Fruit fly (Drosophila melanogaster) whole organism, prepupa: Measurements from ENCODE around the gene Duox.

Experiments
- Blimp-1 ChIP-seq: fragments of 200-800 bp; sonication (Bioruptor generic); optimal IDR thresholded peaks from 3 replicates; lab custom pipeline; 2017; ENCODE audit warnings: missing biosample characterization, missing genetic modification characterization, mild to moderate bottlenecking, moderate library complexity, missing genetic modification reagents
- CG10631 ChIP-seq: fragments of 200-800 bp; sonication (Bioruptor generic); optimal IDR thresholded peaks from 2 replicates; lab custom pipeline; 2016; ENCODE audit warnings: missing biosample characterization, missing genetic modification characterization
- CG11294 ChIP-seq: fragments of 200-800 bp; sonication (Bioruptor generic); IDR thresholded peaks from 2 replicates; pipeline ENCODE4 v1.3.6; 2022; ENCODE audit warnings: missing biosample characterization, missing genetic modification characterization
- CG11762 ChIP-seq: fragments of 200-800 bp; sonication (Bioruptor generic); optimal IDR thresholded peaks from 3 replicates; lab custom pipeline; 2016; ENCODE audit warnings: missing biosample characterization, missing genetic modification characterization; ENCODE audit not compliant: insufficient read depth
- CG11902 ChIP-seq: fragments of 200-800 bp; sonication (Bioruptor generic); optimal IDR thresholded peaks from 3 replicates; lab custom pipeline; 2016; ENCODE audit warnings: missing biosample characterization, missing genetic modification characterization
- CG15336 ChIP-seq: fragments of 200-800 bp; sonication (Bioruptor generic); IDR thresholded peaks from 2 replicates; pipeline ENCODE4 v1.3.6; 2022; ENCODE audit warnings: missing biosample characterization, missing genetic modification characterization
- CG1621 ChIP-seq: fragments of 200-800 bp; sonication (Bioruptor generic); optimal IDR thresholded peaks from 3 replicates; lab custom pipeline; 2018; ENCODE audit warnings: missing biosample characterization, mild to moderate bottlenecking, missing genetic modification characterization
- CG16779 ChIP-seq: fragments of 200-800 bp; sonication (Bioruptor generic); optimal IDR thresholded peaks from 3 replicates; lab custom pipeline; 2017; ENCODE audit warnings: missing biosample characterization, mild to moderate bottlenecking, missing genetic modification characterization
- CG3032 ChIP-seq: fragments of 200-800 bp; optimal IDR thresholded peaks from 2 replicates; lab custom pipeline; 2019; ENCODE audit warnings: missing biosample characterization, mild to moderate bottlenecking, missing genetic modification characterization, moderate library complexity
- CG31627 ChIP-seq: fragments of 200-800 bp; sonication (Bioruptor generic); optimal IDR thresholded peaks from 3 replicates; lab custom pipeline; 2016; ENCODE audit warnings: missing biosample characterization, missing genetic modification characterization
- CG32006 ChIP-seq: fragments of 200-800 bp; sonication (Bioruptor generic); optimal IDR thresholded peaks from 3 replicates; lab custom pipeline; 2017; ENCODE audit warnings: missing biosample characterization, mild to moderate bottlenecking, missing genetic modification characterization
- CG34406 ChIP-seq: fragments of 200-800 bp; sonication (Bioruptor generic); optimal IDR thresholded peaks from 3 replicates; lab custom pipeline; 2016; ENCODE audit warnings: missing biosample characterization, missing genetic modification characterization
- CG3919 ChIP-seq: fragments of 200-800 bp; sonication (Bioruptor generic); optimal IDR thresholded peaks from 3 replicates; lab custom pipeline; 2016; ENCODE audit warnings: missing biosample characterization, missing genetic modification characterization
- CG4318 ChIP-seq: fragments of 200-800 bp; sonication (Bioruptor generic); optimal IDR thresholded peaks from 3 replicates; lab custom pipeline; 2017; ENCODE audit warnings: missing biosample characterization, mild to moderate bottlenecking, missing genetic modification characterization
- CG6163 ChIP-seq: fragments of 200-800 bp; sonication (Bioruptor generic); IDR thresholded peaks from 3 replicates; pipeline ENCODE4 v1.3.6; 2022; ENCODE audit warnings: missing biosample characterization, missing genetic modification characterization
- CG6808 ChIP-seq: fragments of 200-800 bp; sonication (Bioruptor generic); optimal IDR thresholded peaks from 3 replicates; lab custom pipeline; 2017; ENCODE audit warnings: missing biosample characterization, missing genetic modification characterization, mild to moderate bottlenecking, moderate library complexity, missing genetic modification reagents
- CG6854 ChIP-seq: fragments of 200-800 bp; sonication (Bioruptor generic); optimal IDR thresholded peaks from 2 replicates; lab custom pipeline; 2017; ENCODE audit warnings: missing biosample characterization, mild to moderate bottlenecking, missing genetic modification characterization
- CG7368 ChIP-seq: fragments of 200-800 bp; sonication (Bioruptor generic); optimal IDR thresholded peaks from 3 replicates; lab custom pipeline; 2016; ENCODE audit warnings: missing biosample characterization, missing genetic modification characterization
- CG8319 ChIP-seq: fragments of 200-800 bp; sonication (Bioruptor generic); optimal IDR thresholded peaks from 3 replicates; lab custom pipeline; 2016; ENCODE audit warnings: missing biosample characterization, missing genetic modification characterization
- CG8632 ChIP-seq: fragments of 200-800 bp; sonication (Bioruptor generic); optimal IDR thresholded peaks from 3 replicates; lab custom pipeline; 2016; ENCODE audit warnings: missing biosample characterization, missing genetic modification characterization
- Eip75B ChIP-seq: fragments of 200-800 bp; sonication (Bioruptor generic); optimal IDR thresholded peaks from 3 replicates; lab custom pipeline; 2016; ENCODE audit warnings: missing biosample characterization, missing genetic modification characterization
- Eip78C ChIP-seq: fragments of 200-800 bp; sonication (Bioruptor generic); peaks from one replicate; lab custom pipeline; 2016; ENCODE audit warnings: missing biosample characterization, missing genetic modification characterization
- Ets21C ChIP-seq: fragments of 200-800 bp; sonication (Bioruptor generic); optimal IDR thresholded peaks from 3 replicates; lab custom pipeline; 2016; ENCODE audit warnings: missing biosample characterization, missing genetic modification characterization
- Ets96B ChIP-seq: fragments of 200-800 bp; optimal IDR thresholded peaks from 2 replicates; lab custom pipeline; 2019; ENCODE audit warnings: missing biosample characterization, mild to moderate bottlenecking, missing genetic modification characterization, moderate library complexity
- Hr39 ChIP-seq: fragments of 200-800 bp; sonication (Bioruptor generic); optimal IDR thresholded peaks from 2 replicates; lab custom pipeline; 2016; ENCODE audit warnings: missing biosample characterization, missing genetic modification characterization
- Hr4 ChIP-seq: fragments of 200-800 bp; sonication (Bioruptor generic); optimal IDR thresholded peaks from 3 replicates; lab custom pipeline; 2016; ENCODE audit warnings: missing biosample characterization, missing genetic modification characterization
- Lpt ChIP-seq: fragments of 200-800 bp; sonication (Bioruptor generic); optimal IDR thresholded peaks from 3 replicates; lab custom pipeline; 2016; ENCODE audit warnings: missing biosample characterization, missing genetic modification characterization
- Met ChIP-seq: fragments of 200-800 bp; sonication (Bioruptor generic); optimal IDR thresholded peaks from 3 replicates; lab custom pipeline; 2016; ENCODE audit warnings: missing biosample characterization, missing genetic modification characterization
- OdsH ChIP-seq: fragments of 200-800 bp; sonication (Bioruptor generic); optimal IDR thresholded peaks from 3 replicates; lab custom pipeline; 2016; ENCODE audit warnings: missing biosample characterization, missing genetic modification characterization
- Smox ChIP-seq: fragments of 200-800 bp; sonication (Bioruptor generic); optimal IDR thresholded peaks from 3 replicates; lab custom pipeline; 2016; ENCODE audit warnings: missing biosample characterization, missing genetic modification characterization
- Sox14 ChIP-seq: fragments of 200-800 bp; sonication (Bioruptor generic); optimal IDR thresholded peaks from 3 replicates; lab custom pipeline; 2016; ENCODE audit warnings: missing biosample characterization, missing genetic modification characterization
- achi ChIP-seq: fragments of 200-800 bp; sonication (Bioruptor generic); optimal IDR thresholded peaks from 3 replicates; lab custom pipeline; 2016; ENCODE audit warnings: missing biosample characterization, missing genetic modification characterization
- cyc ChIP-seq: fragments of 200-800 bp; sonication (Bioruptor generic); optimal IDR thresholded peaks from 3 replicates; lab custom pipeline; 2016; ENCODE audit warnings: missing biosample characterization, missing genetic modification characterization
- dac ChIP-seq: fragments of 200-800 bp; sonication (Bioruptor generic); optimal IDR thresholded peaks from 2 replicates; lab custom pipeline; 2017; ENCODE audit warnings: missing biosample characterization, mild to moderate bottlenecking, missing genetic modification characterization
- dsx ChIP-seq: fragments of 200-800 bp; optimal IDR thresholded peaks from 3 replicates; lab custom pipeline; 2019; ENCODE audit warnings: missing biosample characterization, mild to moderate bottlenecking, missing genetic modification characterization, moderate library complexity; ENCODE audit not compliant: poor library complexity, severe bottlenecking
- eg ChIP-seq: fragments of 200-800 bp; sonication (Bioruptor generic); IDR thresholded peaks from 3 replicates; pipeline ENCODE4 v1.3.6; 2022; ENCODE audit warnings: missing biosample characterization, missing genetic modification characterization
- esn ChIP-seq: fragments of 200-800 bp; sonication (Bioruptor generic); optimal IDR thresholded peaks from 2 replicates; lab custom pipeline; 2016; ENCODE audit warnings: missing biosample characterization, mild to moderate bottlenecking, missing genetic modification characterization, moderate library complexity
- fd59A ChIP-seq: fragments of 200-800 bp; sonication (Bioruptor generic); optimal IDR thresholded peaks from 2 replicates; lab custom pipeline; 2017; ENCODE audit warnings: missing biosample characterization, mild to moderate bottlenecking, missing genetic modification characterization, missing genetic modification reagents
- fd85E ChIP-seq: fragments of 200-800 bp; sonication (Bioruptor generic); optimal IDR thresholded peaks from 3 replicates; lab custom pipeline; 2016; ENCODE audit warnings: missing biosample characterization, missing genetic modification characterization
- fkh ChIP-seq: fragments of 200-800 bp; sonication (Bioruptor generic); optimal IDR thresholded peaks from 3 replicates; lab custom pipeline; 2017; ENCODE audit warnings: missing biosample characterization, mild to moderate bottlenecking, missing genetic modification characterization, moderate library complexity
- net ChIP-seq: fragments of 200-800 bp; sonication (Bioruptor generic); optimal IDR thresholded peaks from 3 replicates; lab custom pipeline; 2016; ENCODE audit warnings: missing biosample characterization, missing genetic modification characterization
- pdm3 ChIP-seq: fragments of 200-800 bp; sonication (Bioruptor generic); optimal IDR thresholded peaks from 3 replicates; lab custom pipeline; 2016; ENCODE audit warnings: missing biosample characterization, missing genetic modification characterization
- spab ChIP-seq: fragments of 200-800 bp; sonication (Bioruptor generic); optimal IDR thresholded peaks from 2 replicates; lab custom pipeline; 2017; ENCODE audit warnings: missing biosample characterization, mild to moderate bottlenecking, missing genetic modification characterization, missing genetic modification reagents
- ss ChIP-seq, 2 experiments: fragments of 200-800 bp; sonication (Bioruptor generic); optimal IDR thresholded peaks; 2 replicates in 1 of 2; 3 replicates in 1 of 2; lab custom pipeline; 2017 to 2018; ENCODE audit warnings: mild to moderate bottlenecking in 2 of 2, missing biosample characterization in 2 of 2, missing genetic modification characterization in 2 of 2, moderate library complexity in 1 of 2
- svp ChIP-seq: fragments of 200-800 bp; sonication (Bioruptor generic); peaks from one replicate; lab custom pipeline; 2016; ENCODE audit warnings: missing biosample characterization, missing genetic modification characterization
- topi ChIP-seq: fragments of 200-800 bp; sonication (Bioruptor generic); optimal IDR thresholded peaks from 3 replicates; lab custom pipeline; 2016; ENCODE audit warnings: missing biosample characterization, missing genetic modification characterization
- vri ChIP-seq: fragments of 200-800 bp; sonication (Bioruptor generic); optimal IDR thresholded peaks from 3 replicates; lab custom pipeline; 2016; ENCODE audit warnings: missing biosample characterization, mild to moderate bottlenecking, missing genetic modification characterization

Duox gene

dm6 chr2L:2806190-2806763, 23.8 kb downstream of the Duox start (continued):
- no peak for TF ChIP-seq CG3032 (tag; lab: Kevin White, UChicago)
- peak; percentile 20 for TF ChIP-seq achi (GFP tag; lab: Kevin White, UChicago)
- no peak for TF ChIP-seq CG4318 (GFP tag; lab: Kevin White, UChicago)
- TF ChIP-seq CG10631 (GFP tag; lab: Kevin White, UChicago) = no peak
- TF ChIP-seq, all 60 proteins: peak for 23

- TF ChIP-seq Hr4 (GFP tag; lab: Kevin White, UChicago) (no peak), vri (GFP tag; lab: Kevin White, UChicago) (peak; percentile 28), CG3032 (tag; lab: Kevin White, UChicago) (no peak), Sox14 (GFP tag; lab: Kevin White, UChicago) (peak; percentile 38), CG16779 (peak; percentile 76), eg (peak; percentile 52; the same call in 1 of the 3 replicates), Hr39 (GFP tag; lab: Kevin White, UChicago) (no peak), CG6808 (GFP tag; lab: Kevin White, UChicago) (peak; percentile 81), Eip78C (GFP tag; lab: Kevin White, UChicago) (peak; percentile 76), CG32006 (peak; percentile 2), dac (GFP tag; lab: Kevin White, UChicago) (peak; percentile 25), CG6854 (GFP tag; lab: Kevin White, UChicago) (peak; percentile 89), ss (GFP tag; optimal IDR thresholded peaks at IDR 0.05; lab: Kevin White, UChicago) (peak; percentile 84 to 88), cyc (GFP tag; lab: Kevin White, UChicago) (no peak), CG7368 (peak; percentile 68), CG6163 (GFP tag; lab: Robert Waterston, UW) (peak; percentile 60; the same call in 2 of the 3 replicates), CG31627 (GFP tag; lab: Kevin White, UChicago) (no peak), CG3919 (GFP tag; lab: Kevin White, UChicago) (peak; percentile 72), Blimp-1 (GFP tag; lab: Kevin White, UChicago) (peak; percentile 41), Smox (GFP tag; lab: Kevin White, UChicago) (peak; percentile 10), Met (GFP tag; lab: Kevin White, UChicago) (peak; percentile 38), CG11294 (GFP tag; lab: Robert Waterston, UW) (no peak), CG1621 (peak; percentile 64), dsx (peak; percentile 37), Eip75B (peak; percentile 30), svp (GFP tag; lab: Kevin White, UChicago) (peak; percentile 89), achi (GFP tag; lab: Kevin White, UChicago) (peak; percentile 60), CG4318 (GFP tag; lab: Kevin White, UChicago) (no peak), CG8632 (GFP tag; lab: Kevin White, UChicago) (no peak), CG8319 (GFP tag; lab: Kevin White, UChicago) (peak; percentile 39), fd59A (GFP tag; lab: Kevin White, UChicago) (no peak), net (GFP tag; lab: Kevin White, UChicago) (peak; percentile 79), CG34406 (no peak), CG10631 (GFP tag; lab: Kevin White, UChicago) (no peak), Lpt (peak; percentile 6), fkh (GFP tag; lab: Kevin White, UChicago) (no peak), pdm3 (GFP tag; lab: Kevin White, UChicago) (peak; percentile 11), esn (GFP tag; lab: Kevin White, UChicago) (peak; percentile 2), Ets96B (tag; lab: Kevin White, UChicago) (peak; percentile 49), CG11762 (GFP tag; lab: Kevin White, UChicago) (peak; percentile 12), OdsH (GFP tag; lab: Kevin White, UChicago) (no peak), Ets21C (GFP tag; lab: Kevin White, UChicago) (no peak), fd85E (GFP tag; lab: Kevin White, UChicago) (peak; percentile 43), CG11902 (GFP tag; lab: Kevin White, UChicago) (no peak), CG15336 (GFP tag; lab: Robert Waterston, UW) (peak; percentile 51; the same call in 1 of the 2 replicates), topi (GFP tag; lab: Kevin White, UChicago) (peak; percentile 59), spab (GFP tag; lab: Kevin White, UChicago) (peak; percentile 73)
These were observed 25.3 kb downstream of the Duox start, which contains the start of gene daw for dm6 chr2L:2804634-2805311. Gene daw (plus strand): TSS chr2L:2805261.
